Worm (Caenorhabditis elegans): Measurements from ENCODE around the gene zfp-1.

Gene zfp-1

DNA sequence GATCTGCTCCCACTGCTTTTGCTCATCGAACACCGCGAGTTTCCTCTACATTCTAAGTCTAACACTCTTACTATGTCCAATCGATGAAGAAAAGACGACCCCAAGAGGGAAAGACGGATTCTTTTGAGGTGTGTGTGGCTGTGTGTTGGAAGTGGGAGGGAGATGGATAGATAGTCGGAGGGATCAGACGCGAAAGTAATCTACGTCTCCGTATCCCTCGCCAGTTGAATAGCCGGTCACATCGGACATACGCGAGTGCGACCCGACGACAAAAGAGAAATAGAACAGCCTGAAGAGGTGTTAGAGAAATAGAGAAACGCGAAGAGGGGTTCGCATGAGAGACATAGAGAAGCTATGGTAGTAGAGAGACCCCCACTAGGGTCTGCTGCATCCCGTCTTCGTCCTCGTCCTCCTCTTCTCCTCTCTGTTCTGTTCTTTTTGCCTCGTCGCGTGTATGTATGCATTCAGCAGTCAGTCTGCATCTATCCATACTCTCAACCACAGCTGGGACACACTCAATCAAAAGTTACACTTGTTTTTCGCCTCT, 4.3 kb downstream of the zfp-1 start (continued):
- peak; percentile 73 for TF ChIP-seq C04F5.9 (tag; optimal IDR thresholded peaks at IDR 0.05)
- peak; percentile 93 to 97 for TF ChIP-seq egl-27 (tag; optimal IDR thresholded peaks at IDR 0.05)
- TF ChIP-seq nhr-90 (tag; optimal IDR thresholded peaks at IDR 0.05; ENCODE audit: poor library complexity), result peak; percentile 91
- peak; percentile 12 for TF ChIP-seq pag-3 (tag; optimal IDR thresholded peaks at IDR 0.05; ENCODE audit: borderline replicate concordance, insufficient read depth)
- peak; percentile 82 for TF ChIP-seq fkh-10 (GFP tag; optimal IDR thresholded peaks at IDR 0.05)
- peak; percentile 100 for TF ChIP-seq lin-14 (GFP tag; optimal IDR thresholded peaks at IDR 0.05)
- TF ChIP-seq efl-1 (optimal IDR thresholded peaks at IDR 0.05), result peak; percentile 89 to 95
- TF ChIP-seq efl-1 (GFP tag; optimal IDR thresholded peaks at IDR 0.05 in 1 of 2), result peak; percentile 60 to 98
- peak; percentile 88 for TF ChIP-seq lir-3 (tag; optimal IDR thresholded peaks at IDR 0.05; ENCODE audit: poor library complexity)
- TF ChIP-seq nhr-77 (tag; optimal IDR thresholded peaks at IDR 0.05), result peak; percentile 94
- TF ChIP-seq sox-4 (tag; optimal IDR thresholded peaks at IDR 0.05), result peak; percentile 84
- TF ChIP-seq fos-1 (tag; optimal IDR thresholded peaks at IDR 0.05), result peak; percentile 92
- TF ChIP-seq unc-130 (tag; optimal IDR thresholded peaks at IDR 0.05), result peak; percentile 91
- peak; percentile 7 for TF ChIP-seq F16B12.6 (tag; optimal IDR thresholded peaks at IDR 0.05)
- peak; percentile 91 for TF ChIP-seq ceh-8 (GFP tag; optimal IDR thresholded peaks at IDR 0.05)
- peak; percentile 97 for TF ChIP-seq fkh-8 (tag; optimal IDR thresholded peaks at IDR 0.05)
- TF ChIP-seq blmp-1 (tag; optimal IDR thresholded peaks at IDR 0.05), result peak; percentile 61
- peak; percentile 93 to 95 for TF ChIP-seq lsy-2 (tag; optimal IDR thresholded peaks at IDR 0.05)
- no peak for TF ChIP-seq pqm-1 (tag; optimal IDR thresholded peaks at IDR 0.05)
- TF ChIP-seq ceh-88 (GFP tag; IDR thresholded peaks at IDR 0.05), result peak; percentile 88
- peak; percentile 69 to 74 (median 70) for TF ChIP-seq dpl-1 (GFP tag; optimal IDR thresholded peaks at IDR 0.05)
- peak; percentile 50 to 96 for TF ChIP-seq mdl-1 (tag; optimal IDR thresholded peaks at IDR 0.05)
- peak; percentile 89 for TF ChIP-seq lin-39 (tag; optimal IDR thresholded peaks at IDR 0.05)
- no peak for TF ChIP-seq ceh-63 (GFP tag; optimal IDR thresholded peaks at IDR 0.05)
- no peak for TF ChIP-seq unc-30 (tag; optimal IDR thresholded peaks at IDR 0.05)
- TF ChIP-seq zip-4 (GFP tag; optimal IDR thresholded peaks at IDR 0.05), result peak; percentile 77
- peak; percentile 94 for TF ChIP-seq irx-1 (tag; optimal IDR thresholded peaks at IDR 0.05)
- peak; percentile 79 for TF ChIP-seq sup-37 (GFP tag; optimal IDR thresholded peaks at IDR 0.05)
- peak; percentile 84 for TF ChIP-seq nhr-237 (tag; optimal IDR thresholded peaks at IDR 0.05)
- peak; percentile 73 for TF ChIP-seq mef-2 (tag; optimal IDR thresholded peaks at IDR 0.05)
- TF ChIP-seq unc-98 (GFP tag; IDR thresholded peaks at IDR 0.05), result no peak
- no peak for TF ChIP-seq lin-15B (tag; optimal IDR thresholded peaks at IDR 0.05)
- TF ChIP-seq ets-5 (GFP tag; IDR thresholded peaks at IDR 0.05), result no peak
- peak; percentile 88 to 93 (median 92) for TF ChIP-seq ceh-82 (tag; optimal IDR thresholded peaks at IDR 0.05)
- TF ChIP-seq snu-23 (GFP tag; optimal IDR thresholded peaks at IDR 0.05), result peak; percentile 98
- peak; percentile 97 for TF ChIP-seq lin-13 (GFP tag; optimal IDR thresholded peaks at IDR 0.05)
- peak; percentile 97 for TF ChIP-seq swsn-7 (tag; optimal IDR thresholded peaks at IDR 0.05)
- TF ChIP-seq ama-1 (optimal IDR thresholded peaks at IDR 0.05), result peak; percentile 69
- TF ChIP-seq nhr-84 (tag; optimal IDR thresholded peaks at IDR 0.05), result no peak
- peak; percentile 78 for TF ChIP-seq hpl-2 (GFP tag; optimal IDR thresholded peaks at IDR 0.05)
- TF ChIP-seq alr-1 (tag; optimal IDR thresholded peaks at IDR 0.05; ENCODE audit: borderline replicate concordance), result no peak

DNA sequence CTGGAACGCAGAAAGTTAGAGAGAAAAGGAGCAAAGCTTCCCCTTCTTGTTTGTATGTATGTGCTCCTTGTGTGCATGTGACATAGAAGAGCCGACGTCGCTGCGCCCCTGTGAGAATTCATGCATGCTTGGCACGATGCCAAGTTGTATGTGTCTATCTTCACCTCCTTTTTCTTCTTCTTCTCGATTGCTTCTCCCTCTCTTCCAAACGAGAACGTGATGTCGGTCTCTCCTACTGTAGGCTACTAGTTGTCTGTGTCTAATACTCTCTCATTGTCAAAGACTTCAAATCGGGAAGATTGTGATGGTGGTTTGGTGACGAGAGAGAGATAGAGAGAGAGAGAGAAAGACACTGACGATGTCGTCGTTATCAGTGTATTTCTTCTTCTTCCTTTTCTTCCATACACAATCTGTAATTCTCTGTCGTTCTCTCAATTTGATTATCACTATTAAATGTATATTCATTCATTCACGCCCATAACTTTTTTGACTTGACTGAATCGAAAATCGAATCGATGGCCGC, 5.9 kb downstream of the zfp-1 start:
- TF ChIP-seq lin-35 (GFP tag; optimal IDR thresholded peaks at IDR 0.05) (peak; percentile 70 to 82), nhr-77 (tag; optimal IDR thresholded peaks at IDR 0.05) (peak; percentile 61), unc-62 (GFP tag; optimal IDR thresholded peaks at IDR 0.05) (no peak), egl-27 (tag; optimal IDR thresholded peaks at IDR 0.05) (peak; percentile 52 to 55), lsy-2 (tag; optimal IDR thresholded peaks at IDR 0.05) (peak; percentile 74 to 95), rnt-1 (tag; optimal IDR thresholded peaks at IDR 0.05) (peak; percentile 47), elt-2 (tag; optimal IDR thresholded peaks at IDR 0.05) (peak; percentile 91), pqm-1 (tag; optimal IDR thresholded peaks at IDR 0.05) (no peak), fkh-8 (tag; optimal IDR thresholded peaks at IDR 0.05) (peak; percentile 93), nhr-85 (tag) (peak; percentile 98), zip-4 (GFP tag; optimal IDR thresholded peaks at IDR 0.05) (peak; percentile 35), ama-1 (optimal IDR thresholded peaks at IDR 0.05) (no peak), egl-13 (tag; optimal IDR thresholded peaks at IDR 0.05) (peak; percentile 88), nhr-237 (tag; optimal IDR thresholded peaks at IDR 0.05) (no peak), ceh-90 (tag; optimal IDR thresholded peaks at IDR 0.05) (no peak), F16B12.6 (tag; optimal IDR thresholded peaks at IDR 0.05) (no peak), ceh-82 (tag; optimal IDR thresholded peaks at IDR 0.05) (peak; percentile 68 to 73 (median 69)), nhr-76 (tag; optimal IDR thresholded peaks at IDR 0.05) (no peak), snpc-4 (tag; optimal IDR thresholded peaks at IDR 0.05) (peak; percentile 36), ceh-8 (GFP tag; optimal IDR thresholded peaks at IDR 0.05) (peak; percentile 28), blmp-1 (tag; optimal IDR thresholded peaks at IDR 0.05) (peak; percentile 79), vab-15 (tag; optimal IDR thresholded peaks at IDR 0.05) (peak; percentile 25)
